Worm (Caenorhabditis elegans) whole organism, midembryonic: ENCODE measurements around the gene cyp-33C5.

Source experiments
- T22C8.4 ChIP-seq: fragments of 200-800 bp; sonication (Bioruptor generic); IDR thresholded peaks from 2 replicates; pipeline ENCODE4 v1.3.6; 2022; ENCODE audit warnings: missing genetic modification characterization, missing compliant biosample characterization
- flt-1 ChIP-seq: fragments of 200-800 bp; sonication (Bioruptor generic); IDR thresholded peaks from 2 replicates; pipeline ENCODE4 v1.3.6; 2022; ENCODE audit warnings: missing genetic modification characterization, missing compliant biosample characterization
- klf-2 ChIP-seq: fragments of 200-800 bp; sonication (Bioruptor generic); conservative IDR thresholded peaks from 2 replicates; pipeline ENCODE4 v1.3.6; 2022; ENCODE audit warnings: missing genetic modification reagents, missing genetic modification characterization, missing compliant biosample characterization
- med-1 ChIP-seq: sonication (generic microtip); optimal IDR thresholded peaks from 2 replicates; lab custom pipeline; 2017; ENCODE audit warnings: missing genetic modification characterization, mild to moderate bottlenecking, missing compliant biosample characterization, antibody characterized with exemption, missing genetic modification reagents; ENCODE audit not compliant: insufficient read depth
- ref-1 ChIP-seq: fragments of 200-800 bp; sonication (Bioruptor generic); conservative IDR thresholded peaks from 2 replicates; pipeline ENCODE4 v1.3.6; 2022; ENCODE audit warnings: missing genetic modification reagents, missing genetic modification characterization, missing compliant biosample characterization
- tab-1 ChIP-seq: fragments of 200-800 bp; sonication (Bioruptor generic); IDR thresholded peaks from 2 replicates; pipeline ENCODE4 v1.3.6; 2022; ENCODE audit warnings: missing genetic modification characterization, missing compliant biosample characterization
- ztf-23 ChIP-seq: fragments of 200-800 bp; sonication (Bioruptor generic); IDR thresholded peaks from 2 replicates; pipeline ENCODE4 v1.3.6; 2022; ENCODE audit warnings: missing genetic modification reagents, missing genetic modification characterization, missing compliant biosample characterization
- ztf-29 ChIP-seq: fragments of 200-800 bp; sonication (Bioruptor generic); IDR thresholded peaks from 2 replicates; pipeline ENCODE4 v1.3.6; 2022; ENCODE audit warnings: missing genetic modification reagents, missing genetic modification characterization, missing compliant biosample characterization

- TF ChIP-seq ztf-29 (no peak), klf-2 (no peak), tab-1 (no peak), med-1 (GFP tag; lab: Kevin White, UChicago) (no peak), ztf-23 (GFP tag; lab: Robert Waterston, UW) (no peak), T22C8.4 (GFP tag; lab: Robert Waterston, UW) (no peak), flt-1 (GFP tag; lab: Robert Waterston, UW) (no peak), ref-1 (GFP tag; lab: Robert Waterston, UW) (no peak)
Observed at ce11 chrV:2214428-2215038, 30.3 kb upstream of the cyp-33C5 start, which contains the start of gene nhr-184.
